Fruit fly (Drosophila melanogaster): ENCODE results near the gene Der-2.

Der-2 gene

dm6 chr3R:16448378-16449134, 35.5 kb downstream of the Der-2 start (continued):
- no peak for TF ChIP-seq CG4318 (GFP tag; optimal IDR thresholded peaks at IDR 0.05)
- peak; percentile 43 for TF ChIP-seq Hr38 (GFP tag; optimal IDR thresholded peaks at IDR 0.05)
- no peak for TF ChIP-seq spab (GFP tag; optimal IDR thresholded peaks at IDR 0.05)
- peak; percentile 93 for TF ChIP-seq eg (GFP tag; IDR thresholded peaks at IDR 0.05)
- no peak for TF ChIP-seq vri (GFP tag; optimal IDR thresholded peaks at IDR 0.05)
- peak; percentile 87 to 89 for TF ChIP-seq salr (GFP tag; optimal IDR thresholded peaks at IDR 0.05)
- no peak for TF ChIP-seq dsx (GFP tag; optimal IDR thresholded peaks at IDR 0.05; ENCODE audit: poor library complexity, severe bottlenecking)
- TF ChIP-seq esn (GFP tag; optimal IDR thresholded peaks at IDR 0.05), result no peak
- TF ChIP-seq CG32006 (GFP tag; optimal IDR thresholded peaks at IDR 0.05), result peak; percentile 78
- no peak for TF ChIP-seq CG6792 (GFP tag; optimal IDR thresholded peaks at IDR 0.05)
- peak; percentile 68 for TF ChIP-seq CG16779 (tag; optimal IDR thresholded peaks at IDR 0.05)
- no peak for TF ChIP-seq CG6854 (GFP tag; optimal IDR thresholded peaks at IDR 0.05)
- no peak for TF ChIP-seq Smox (GFP tag; optimal IDR thresholded peaks at IDR 0.05)
- TF ChIP-seq CG6163 (GFP tag; IDR thresholded peaks at IDR 0.05), result peak; percentile 90
- TF ChIP-seq dac (GFP tag; optimal IDR thresholded peaks at IDR 0.05), result peak; percentile 35
- TF ChIP-seq Blimp-1 (GFP tag; optimal IDR thresholded peaks at IDR 0.05), result no peak
- TF ChIP-seq CG10631 (GFP tag; optimal IDR thresholded peaks at IDR 0.05), result no peak
- no peak for TF ChIP-seq svp (GFP tag)
- peak; percentile 80 for TF ChIP-seq CG8119 (GFP tag; IDR thresholded peaks at IDR 0.05)
- TF ChIP-seq CG11762 (GFP tag; optimal IDR thresholded peaks at IDR 0.05; ENCODE audit: insufficient read depth), result peak; percentile 68
- TF ChIP-seq CG7368 (GFP tag; optimal IDR thresholded peaks at IDR 0.05), result no peak
- TF ChIP-seq Sox102F (GFP tag; optimal IDR thresholded peaks at IDR 0.05), result no peak
- TF ChIP-seq Ets96B (tag; optimal IDR thresholded peaks at IDR 0.05), result peak; percentile 6
- TF ChIP-seq CG3032 (tag; optimal IDR thresholded peaks at IDR 0.05), result no peak
- no peak for TF ChIP-seq fd85E (GFP tag; optimal IDR thresholded peaks at IDR 0.05)
- TF ChIP-seq Eip78C (GFP tag), result peak; percentile 44
- peak; percentile 61 for TF ChIP-seq Lpt (GFP tag; optimal IDR thresholded peaks at IDR 0.05)
- TF ChIP-seq Sox14 (GFP tag; optimal IDR thresholded peaks at IDR 0.05), result no peak

- TF ChIP-seq CG6808 (GFP tag; optimal IDR thresholded peaks at IDR 0.05) (no peak), svp (GFP tag) (peak; percentile 41), CG31627 (GFP tag; optimal IDR thresholded peaks at IDR 0.05) (no peak), esn (GFP tag; optimal IDR thresholded peaks at IDR 0.05) (no peak), CG3919 (GFP tag; optimal IDR thresholded peaks at IDR 0.05) (no peak), vri (GFP tag; optimal IDR thresholded peaks at IDR 0.05) (peak; percentile 82), dac (GFP tag; optimal IDR thresholded peaks at IDR 0.05) (no peak), CG10669 (GFP tag; optimal IDR thresholded peaks at IDR 0.05) (no peak)
Measured at dm6 chr3R:16447448-16448045, 36.5 kb downstream of the Der-2 start.

- TF ChIP-seq CG7368 (GFP tag; optimal IDR thresholded peaks at IDR 0.05) (no peak), Sox102F (GFP tag; optimal IDR thresholded peaks at IDR 0.05) (no peak), vri (GFP tag; optimal IDR thresholded peaks at IDR 0.05) (peak; percentile 73), svp (GFP tag) (peak; percentile 83), Eip78C (GFP tag) (no peak), ss (GFP tag; optimal IDR thresholded peaks at IDR 0.05) (no peak), CG4318 (GFP tag; optimal IDR thresholded peaks at IDR 0.05) (no peak), CG6792 (GFP tag; optimal IDR thresholded peaks at IDR 0.05) (no peak), net (GFP tag; optimal IDR thresholded peaks at IDR 0.05) (no peak), CG15336 (GFP tag; IDR thresholded peaks at IDR 0.05) (no peak), Met (GFP tag; optimal IDR thresholded peaks at IDR 0.05) (no peak), dsx (GFP tag; optimal IDR thresholded peaks at IDR 0.05; ENCODE audit: poor library complexity, severe bottlenecking) (no peak), fd85E (GFP tag; optimal IDR thresholded peaks at IDR 0.05) (no peak), Eip93F (GFP tag; optimal IDR thresholded peaks at IDR 0.05) (no peak), acj6 (GFP tag; optimal IDR thresholded peaks at IDR 0.05) (no peak)
Measured at dm6 chr3R:16446836-16447235, 37.2 kb downstream of the Der-2 start.

Data from whole organism, prepupa.